Fruit fly (Drosophila melanogaster) whole organism, adult: ENCODE data around the gene CG32591.

Experiments
- CG11617 ChIP-seq: fragments of 200-800 bp; sonication (Bioruptor generic); optimal IDR thresholded peaks from 2 replicates; lab custom pipeline; 2017; ENCODE audit warnings: mild to moderate bottlenecking, missing biosample characterization, missing genetic modification reagents, missing genetic modification characterization
- CG12768 ChIP-seq: fragments of 200-800 bp; sonication (Bioruptor generic); optimal IDR thresholded peaks from 2 replicates; lab custom pipeline; 2017; ENCODE audit warnings: missing biosample characterization, missing genetic modification characterization, mild to moderate bottlenecking, moderate library complexity, missing genetic modification reagents
- CG14711 ChIP-seq: fragments of 200-800 bp; sonication (Bioruptor generic); optimal IDR thresholded peaks from 2 replicates; lab custom pipeline; 2018; ENCODE audit warnings: missing biosample characterization, mild to moderate bottlenecking, missing genetic modification characterization, moderate library complexity
- CG33017 ChIP-seq: fragments of 200-800 bp; sonication (Bioruptor generic); optimal IDR thresholded peaks from 2 replicates; lab custom pipeline; 2018; ENCODE audit warnings: missing biosample characterization, mild to moderate bottlenecking, missing genetic modification characterization, moderate library complexity
- CG7045 ChIP-seq: fragments of 200-800 bp; sonication (Bioruptor generic); optimal IDR thresholded peaks from 2 replicates; lab custom pipeline; 2017; ENCODE audit warnings: missing biosample characterization, mild to moderate bottlenecking, missing genetic modification characterization
- Crg-1 ChIP-seq: fragments of 200-800 bp; sonication (Bioruptor generic); optimal IDR thresholded peaks from 2 replicates; lab custom pipeline; 2016; ENCODE audit warnings: missing biosample characterization, missing genetic modification characterization
- Hr96 ChIP-seq: fragments of 200-800 bp; sonication (Bioruptor generic); optimal IDR thresholded peaks from 2 replicates; lab custom pipeline; 2016; ENCODE audit warnings: missing biosample characterization, missing genetic modification characterization
- cnc ChIP-seq, 2 experiments: fragments of >200 bp; optimal IDR thresholded peaks; 2 replicates each; lab custom pipeline; 2017
- kay ChIP-seq: fragments of 200-800 bp; sonication (Bioruptor generic); peaks from one replicate; lab custom pipeline; 2016; ENCODE audit warnings: missing biosample characterization, missing genetic modification characterization, borderline replicate concordance

dm6 chrX:14909051-14909450 lies 19.7 kb downstream of the CG32591 start:
- no peak for TF ChIP-seq CG7045 (GFP tag; lab: Kevin White, UChicago)
- no peak for TF ChIP-seq CG11617
- peak; percentile 5 for TF ChIP-seq kay (GFP tag; lab: Kevin White, UChicago)
- no peak for TF ChIP-seq Crg-1 (GFP tag; lab: Kevin White, UChicago)
- no peak for TF ChIP-seq cnc (optimal IDR thresholded peaks at IDR 0.05; lab: Kevin White, UChicago)
- TF ChIP-seq Hr96 (GFP tag; lab: Kevin White, UChicago) = no peak
- TF ChIP-seq CG12768 (GFP tag; lab: Kevin White, UChicago) = no peak
- peak; percentile 47 for TF ChIP-seq CG33017
- TF ChIP-seq CG14711 (tag; lab: Kevin White, UChicago) = peak; percentile 15
